Worm (Caenorhabditis elegans) whole organism, young adult: ENCODE measurements around the gene gcy-31.

Experiments
- B0035.1 ChIP-seq: sonication (generic microtip); optimal IDR thresholded peaks from 2 replicates; lab custom pipeline; 2016; ENCODE audit warnings: missing genetic modification characterization, mild to moderate bottlenecking, missing compliant biosample characterization, missing genotype, missing genetic modification reagents
- D2030.7 ChIP-seq: fragments of 200-800 bp; sonication (Bioruptor generic); IDR thresholded peaks from 2 replicates; pipeline ENCODE4 v1.3.6; 2022; ENCODE audit warnings: missing genetic modification reagents, missing genetic modification characterization, missing compliant biosample characterization
- F33H1.4 ChIP-seq: fragments of 200-800 bp; sonication (Bioruptor generic); IDR thresholded peaks from 2 replicates; pipeline ENCODE4 v1.3.6; 2022; ENCODE audit warnings: missing genetic modification reagents, missing genetic modification characterization, missing compliant biosample characterization
- F57C9.4 ChIP-seq: sonication (generic microtip); optimal IDR thresholded peaks from 2 replicates; lab custom pipeline; 2017; ENCODE audit warnings: mild to moderate bottlenecking, missing genetic modification characterization, missing compliant biosample characterization
- cebp-1 ChIP-seq, 2 experiments: fragments of 200-800 bp in 1 of 2; sonication (Bioruptor generic) in 1 of 2; sonication (generic microtip) in 1 of 2; IDR thresholded peaks in 1 of 2; optimal IDR thresholded peaks in 1 of 2; 2 replicates each; pipeline versions ENCODE4 v1.3.6 to Lab custom; 2017 to 2022; ENCODE audit warnings: missing compliant biosample characterization in 2 of 2, missing genetic modification characterization in 2 of 2, mild to moderate bottlenecking in 1 of 2, missing genetic modification reagents in 1 of 2, moderate library complexity in 1 of 2
- ceh-58 ChIP-seq: fragments of 200-800 bp; sonication (Bioruptor generic); IDR thresholded peaks from 2 replicates; pipeline ENCODE4 v1.3.6; 2022; ENCODE audit warnings: missing genetic modification characterization, missing compliant biosample characterization
- nfya-1 ChIP-seq: sonication (generic microtip); optimal IDR thresholded peaks from 2 replicates; lab custom pipeline; 2017; ENCODE audit warnings: antibody characterized with exemption, missing compliant biosample characterization, missing genetic modification characterization, borderline replicate concordance; ENCODE audit not compliant: insufficient read depth
- snpc-4 ChIP-seq, 5 experiments: fragments of 150-350 bp in 1 of 5; sonication (generic microtip) in 4 of 5; optimal IDR thresholded peaks; 2 replicates each; lab custom pipeline; 2014 to 2018; ENCODE audit warnings: missing genetic modification characterization in 5 of 5, missing biosample characterization in 3 of 5, antibody characterized with exemption in 2 of 5, mild to moderate bottlenecking in 2 of 5, missing compliant biosample characterization in 2 of 5, missing genotype in 2 of 5, moderate library complexity in 2 of 5, missing genetic modification reagents in 1 of 5
- sptf-2 ChIP-seq: fragments of 200-800 bp; sonication (Bioruptor generic); optimal IDR thresholded peaks from 2 replicates; lab custom pipeline; 2018; ENCODE audit warnings: mild to moderate bottlenecking, missing genetic modification characterization, missing compliant biosample characterization
- unc-130 ChIP-seq: sonication (generic microtip); optimal IDR thresholded peaks from 2 replicates; lab custom pipeline; 2016; ENCODE audit warnings: missing genetic modification reagents, missing genetic modification characterization, missing compliant biosample characterization
- unc-62 ChIP-seq: fragments of 150-350 bp; optimal IDR thresholded peaks from 2 replicates; lab custom pipeline; 2014; ENCODE audit warnings: missing biosample characterization, missing genetic modification reagents, missing genetic modification characterization

DNA sequence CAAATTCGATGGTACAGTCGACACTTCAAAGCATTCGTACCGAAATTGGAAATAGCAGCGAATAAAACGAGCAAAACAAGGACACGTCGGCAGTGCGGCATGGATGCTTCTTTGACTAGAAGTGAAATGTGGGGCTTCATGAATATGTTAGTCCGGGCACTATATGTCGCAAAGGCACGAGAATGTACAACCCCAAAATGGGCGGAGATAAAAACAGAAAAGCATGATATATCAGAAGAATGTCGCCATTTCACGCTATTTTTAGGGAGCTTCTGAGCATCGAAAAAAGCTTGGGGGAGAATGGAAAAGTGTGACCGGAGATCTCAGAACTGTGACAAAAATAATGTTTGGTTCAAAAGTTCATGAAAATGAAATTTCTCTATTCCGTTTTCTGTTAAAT, 16.0 kb upstream of the gcy-31 start, which contains the start of gene T07D1.3:
- TF ChIP-seq nfya-1 (tag; lab: Kevin White, UChicago), result no peak
- TF ChIP-seq D2030.7, result no peak
- no peak for TF ChIP-seq F33H1.4
- no peak for TF ChIP-seq snpc-4 (GFP tag; optimal IDR thresholded peaks at IDR 0.05; lab: Kevin White, UChicago)
- TF ChIP-seq snpc-4 (tag; optimal IDR thresholded peaks at IDR 0.05; lab: Kevin White, UChicago), result no peak
- TF ChIP-seq ceh-58 (GFP tag; lab: Robert Waterston, UW), result no peak
- no peak for TF ChIP-seq unc-62 (GFP tag; lab: Kevin White, UChicago)
- TF ChIP-seq F57C9.4, result no peak
- no peak for TF ChIP-seq sptf-2 (GFP tag; lab: Kevin White, UChicago)
- no peak for TF ChIP-seq B0035.1 (tag; lab: Kevin White, UChicago)
- no peak for TF ChIP-seq unc-130
- TF ChIP-seq cebp-1 (GFP tag; IDR thresholded peaks at IDR 0.05; lab: Robert Waterston, UW), result no peak
- no peak for TF ChIP-seq cebp-1 (tag; optimal IDR thresholded peaks at IDR 0.05; lab: Kevin White, UChicago)
